Worm (Caenorhabditis elegans) whole organism, mixed stage, embryonic: Measurements from ENCODE around the gene ZK856.16.

Experiments
- M03D4.4 ChIP-seq: sonication (generic microtip); optimal IDR thresholded peaks from 2 replicates; lab custom pipeline; 2017; ENCODE audit warnings: mild to moderate bottlenecking, missing genetic modification characterization, missing compliant biosample characterization
- bed-3 ChIP-seq: fragments of 200-800 bp; sonication (Bioruptor generic); optimal IDR thresholded peaks from 3 replicates; lab custom pipeline; 2018; ENCODE audit warnings: mild to moderate bottlenecking, missing genetic modification characterization, moderate library complexity, missing compliant biosample characterization
- blmp-1 ChIP-seq: fragments of 150-350 bp; optimal IDR thresholded peaks from 2 replicates; lab custom pipeline; 2014; ENCODE audit warnings: missing biosample characterization, missing genetic modification characterization
- ceh-39 ChIP-seq: fragments of 150-350 bp; optimal IDR thresholded peaks from 2 replicates; lab custom pipeline; 2014; ENCODE audit warnings: missing biosample characterization, missing genetic modification characterization
- ceh-43 ChIP-seq: fragments of 200-800 bp; sonication (Bioruptor generic); optimal IDR thresholded peaks from 2 replicates; lab custom pipeline; 2018; ENCODE audit warnings: mild to moderate bottlenecking, missing genetic modification characterization, moderate library complexity, missing compliant biosample characterization
- ceh-83 ChIP-seq: fragments of 200-800 bp; sonication (Bioruptor generic); optimal IDR thresholded peaks from 2 replicates; lab custom pipeline; 2018; ENCODE audit warnings: mild to moderate bottlenecking, missing genetic modification characterization, missing compliant biosample characterization
- ces-1 ChIP-seq: fragments of 150-350 bp; optimal IDR thresholded peaks from 2 replicates; lab custom pipeline; 2014; ENCODE audit warnings: missing biosample characterization, missing genetic modification reagents, missing genetic modification characterization
- cnd-1 ChIP-seq: fragments of 200-800 bp; sonication (Bioruptor generic); optimal IDR thresholded peaks from 2 replicates; lab custom pipeline; 2018; ENCODE audit warnings: mild to moderate bottlenecking, missing genetic modification characterization, missing compliant biosample characterization
- drap-1 ChIP-seq: fragments of 200-800 bp; sonication (Bioruptor generic); optimal IDR thresholded peaks from 3 replicates; lab custom pipeline; 2018; ENCODE audit warnings: mild to moderate bottlenecking, missing genetic modification characterization, missing compliant biosample characterization
- elt-1 ChIP-seq: sonication (generic microtip); optimal IDR thresholded peaks from 2 replicates; lab custom pipeline; 2017; ENCODE audit warnings: missing genetic modification characterization, mild to moderate bottlenecking, missing compliant biosample characterization, antibody characterized with exemption, moderate library complexity, borderline replicate concordance; ENCODE audit not compliant: insufficient read depth
- elt-3 ChIP-seq: fragments of 150-350 bp; optimal IDR thresholded peaks from 2 replicates; lab custom pipeline; 2014; ENCODE audit warnings: missing biosample characterization, missing genetic modification characterization
- flh-1 ChIP-seq: fragments of 200-800 bp; sonication (Bioruptor generic); optimal IDR thresholded peaks from 2 replicates; lab custom pipeline; 2018; ENCODE audit warnings: mild to moderate bottlenecking, missing genetic modification characterization, moderate library complexity, missing compliant biosample characterization
- ham-2 ChIP-seq: fragments of 200-800 bp; sonication (Bioruptor generic); optimal IDR thresholded peaks from 2 replicates; lab custom pipeline; 2018; ENCODE audit warnings: mild to moderate bottlenecking, missing genetic modification characterization, missing compliant biosample characterization
- hlh-1 ChIP-seq: fragments of 150-350 bp; optimal IDR thresholded peaks from 2 replicates; lab custom pipeline; 2014; ENCODE audit warnings: missing biosample characterization, missing genetic modification reagents, missing genetic modification characterization
- lin-13 ChIP-seq: fragments of 150-350 bp; optimal IDR thresholded peaks from 2 replicates; lab custom pipeline; 2014; ENCODE audit warnings: missing biosample characterization, missing genetic modification characterization
- lin-32 ChIP-seq: fragments of 200-800 bp; sonication (Bioruptor generic); optimal IDR thresholded peaks from 2 replicates; lab custom pipeline; 2018; ENCODE audit warnings: mild to moderate bottlenecking, missing genetic modification characterization, missing compliant biosample characterization
- lsy-2 ChIP-seq: fragments of 150-350 bp; optimal IDR thresholded peaks from 2 replicates; lab custom pipeline; 2014; ENCODE audit warnings: missing biosample characterization, missing genetic modification characterization
- mab-5 ChIP-seq: fragments of 150-350 bp; optimal IDR thresholded peaks from 2 replicates; lab custom pipeline; 2014; ENCODE audit warnings: missing biosample characterization, missing genetic modification characterization
- mep-1 ChIP-seq: fragments of 150-350 bp; optimal IDR thresholded peaks from 2 replicates; lab custom pipeline; 2017; ENCODE audit warnings: missing biosample characterization, missing genetic modification reagents, missing genetic modification characterization, inconsistent platforms
- mls-2 ChIP-seq: sonication (generic microtip); optimal IDR thresholded peaks from 2 replicates; lab custom pipeline; 2016; ENCODE audit warnings: mild to moderate bottlenecking, missing genetic modification characterization, moderate library complexity, missing compliant biosample characterization
- nhr-12 ChIP-seq: fragments of 150-350 bp; optimal IDR thresholded peaks from 2 replicates; lab custom pipeline; 2014; ENCODE audit warnings: missing biosample characterization, missing genetic modification characterization
- nhr-2 ChIP-seq: fragments of 150-350 bp; optimal IDR thresholded peaks from 2 replicates; lab custom pipeline; 2014; ENCODE audit warnings: missing biosample characterization, missing genetic modification characterization
- nhr-237 ChIP-seq: fragments of 150-350 bp; optimal IDR thresholded peaks from 2 replicates; lab custom pipeline; 2014; ENCODE audit warnings: missing biosample characterization, missing genetic modification characterization
- nhr-28 ChIP-seq: fragments of 150-350 bp; optimal IDR thresholded peaks from 2 replicates; lab custom pipeline; 2014; ENCODE audit warnings: missing biosample characterization, missing genetic modification characterization
- nhr-76 ChIP-seq: sonication (generic microtip); optimal IDR thresholded peaks from 2 replicates; lab custom pipeline; 2017; ENCODE audit warnings: missing biosample characterization, missing genetic modification characterization
- pha-4 ChIP-seq: fragments of 150-350 bp; optimal IDR thresholded peaks from 2 replicates; lab custom pipeline; 2018; ENCODE audit warnings: missing biosample characterization, missing genetic modification reagents, missing genetic modification characterization
- sem-2 ChIP-seq: fragments of 200-800 bp; sonication (Bioruptor generic); optimal IDR thresholded peaks from 2 replicates; lab custom pipeline; 2018; ENCODE audit warnings: mild to moderate bottlenecking, missing genetic modification characterization, missing compliant biosample characterization
- snpc-4 ChIP-seq: fragments of 150-350 bp; optimal IDR thresholded peaks from 2 replicates; lab custom pipeline; 2014; ENCODE audit warnings: missing biosample characterization, missing genetic modification characterization
- sptf-1 ChIP-seq: sonication (generic microtip); optimal IDR thresholded peaks from 2 replicates; lab custom pipeline; 2017; ENCODE audit warnings: mild to moderate bottlenecking, missing genetic modification characterization, moderate library complexity, missing compliant biosample characterization
- tbx-8 ChIP-seq: fragments of 200-800 bp; sonication (Bioruptor generic); optimal IDR thresholded peaks from 2 replicates; lab custom pipeline; 2018; ENCODE audit warnings: mild to moderate bottlenecking, missing genetic modification characterization, moderate library complexity, missing compliant biosample characterization
- unc-120 ChIP-seq: sonication (generic microtip); optimal IDR thresholded peaks from 2 replicates; lab custom pipeline; 2017; ENCODE audit warnings: missing genetic modification characterization, missing compliant biosample characterization; ENCODE audit not compliant: poor library complexity, severe bottlenecking
- unc-39 ChIP-seq: fragments of 150-350 bp; optimal IDR thresholded peaks from 2 replicates; lab custom pipeline; 2014; ENCODE audit warnings: missing biosample characterization, missing genetic modification characterization
- unc-62 ChIP-seq: fragments of 150-350 bp; optimal IDR thresholded peaks from 2 replicates; lab custom pipeline; 2014; ENCODE audit warnings: missing biosample characterization, missing genetic modification reagents, missing genetic modification characterization
- zip-8 ChIP-seq: fragments of 150-350 bp; optimal IDR thresholded peaks from 2 replicates; lab custom pipeline; 2014; ENCODE audit warnings: missing biosample characterization, missing genetic modification characterization
- ztf-11 ChIP-seq: fragments of 150-350 bp; optimal IDR thresholded peaks from 2 replicates; lab custom pipeline; 2014; ENCODE audit warnings: missing biosample characterization, missing genetic modification characterization

Gene ZK856.16

ce11 chrV:10243105-10243504 is 37.7 kb upstream of the ZK856.16 start, which contains the start of gene C12D8.9:
C12D8.9 (minus strand) TSS chrV:10243205.
- TF ChIP-seq M03D4.4 (tag; lab: Kevin White, UChicago) (no peak), snpc-4 (tag; lab: Kevin White, UChicago) (no peak), drap-1 (no peak), sem-2 (GFP tag; lab: Kevin White, UChicago) (no peak), cnd-1 (tag; lab: Kevin White, UChicago) (no peak), nhr-237 (no peak), elt-1 (tag; lab: Kevin White, UChicago) (no peak), unc-39 (no peak), flh-1 (GFP tag; lab: Kevin White, UChicago) (no peak)

- TF ChIP-seq nhr-76 (tag; lab: Kevin White, UChicago): no peak
- no peak for TF ChIP-seq blmp-1
- TF ChIP-seq hlh-1: no peak
- TF ChIP-seq lin-32: no peak
- TF ChIP-seq ham-2: no peak
- TF ChIP-seq mep-1 (tag; lab: Kevin White, UChicago): no peak
- TF ChIP-seq ztf-11 (tag; lab: Kevin White, UChicago): no peak
- TF ChIP-seq, all 35 proteins: peak for 0
Observed at ce11 chrV:10241121-10241803, 35.9 kb upstream of the ZK856.16 start, which contains the start of the genes C12D8.21 and col-148. C12D8.21 (minus strand) TSS chrV:10241188. col-148 (plus strand) TSS chrV:10241753.

- TF ChIP-seq nhr-76 (tag; lab: Kevin White, UChicago) (no peak), lin-13 (tag; lab: Kevin White, UChicago) (no peak), nhr-28 (tag; lab: Kevin White, UChicago) (no peak), unc-120 (tag; lab: Kevin White, UChicago) (no peak), zip-8 (tag; lab: Kevin White, UChicago) (no peak), ceh-43 (GFP tag; lab: Kevin White, UChicago) (no peak), ceh-39 (no peak), ztf-11 (tag; lab: Kevin White, UChicago) (no peak), unc-39 (no peak), cnd-1 (tag; lab: Kevin White, UChicago) (no peak), blmp-1 (no peak), bed-3 (GFP tag; lab: Kevin White, UChicago) (no peak), flh-1 (GFP tag; lab: Kevin White, UChicago) (no peak), mab-5 (tag; lab: Kevin White, UChicago) (no peak), snpc-4 (tag; lab: Kevin White, UChicago) (no peak), elt-3 (no peak), drap-1 (no peak), tbx-8 (no peak)
Observed at ce11 chrV:10239861-10240260, 34.5 kb upstream of the ZK856.16 start, which contains the start of gene fipr-8. fipr-8 (minus strand) TSS chrV:10239961.

- TF ChIP-seq hlh-1: no peak
- TF ChIP-seq ceh-43 (GFP tag; lab: Kevin White, UChicago): no peak
- TF ChIP-seq elt-1 (tag; lab: Kevin White, UChicago): no peak
- no peak for TF ChIP-seq sem-2 (GFP tag; lab: Kevin White, UChicago)
- peak; percentile 8 for TF ChIP-seq pha-4
- no peak for TF ChIP-seq flh-1 (GFP tag; lab: Kevin White, UChicago)
- TF ChIP-seq zip-8 (tag; lab: Kevin White, UChicago): no peak
- no peak for TF ChIP-seq nhr-2
- TF ChIP-seq nhr-28 (tag; lab: Kevin White, UChicago): no peak
- TF ChIP-seq nhr-76 (tag; lab: Kevin White, UChicago): no peak
- TF ChIP-seq nhr-237: no peak
- no peak for TF ChIP-seq lin-32
- no peak for TF ChIP-seq ham-2
- no peak for TF ChIP-seq unc-39
- no peak for TF ChIP-seq unc-120 (tag; lab: Kevin White, UChicago)
- TF ChIP-seq mls-2 (tag; lab: Kevin White, UChicago): no peak
- TF ChIP-seq nhr-12 (tag; lab: Kevin White, UChicago): no peak
- TF ChIP-seq sptf-1 (tag; lab: Kevin White, UChicago): peak; percentile 46
- TF ChIP-seq cnd-1 (tag; lab: Kevin White, UChicago): no peak
- no peak for TF ChIP-seq elt-3
- peak; percentile 2 for TF ChIP-seq lin-13 (tag; lab: Kevin White, UChicago)
- TF ChIP-seq mab-5 (tag; lab: Kevin White, UChicago): no peak
- no peak for TF ChIP-seq snpc-4 (tag; lab: Kevin White, UChicago)
- no peak for TF ChIP-seq unc-62 (GFP tag; lab: Kevin White, UChicago)
- no peak for TF ChIP-seq ceh-39
- TF ChIP-seq tbx-8: no peak
- no peak for TF ChIP-seq bed-3 (GFP tag; lab: Kevin White, UChicago)
- TF ChIP-seq lsy-2 (tag; lab: Kevin White, UChicago): peak; percentile 31
- TF ChIP-seq mep-1 (tag; lab: Kevin White, UChicago): peak; percentile 42
- TF ChIP-seq M03D4.4 (tag; lab: Kevin White, UChicago): no peak
- TF ChIP-seq blmp-1: no peak
- no peak for TF ChIP-seq drap-1
- no peak for TF ChIP-seq ztf-11 (tag; lab: Kevin White, UChicago)
- no peak for TF ChIP-seq ceh-83 (GFP tag; lab: Kevin White, UChicago)
- peak; percentile 7 for TF ChIP-seq ces-1 (GFP tag; lab: Kevin White, UChicago)
- TF ChIP-seq, all 35 proteins: peak for 6
Observed at ce11 chrV:10238665-10239064, 33.3 kb upstream of the ZK856.16 start, which contains the start of gene fubl-1. fubl-1 (minus strand) TSS chrV:10238866.
